Fruit fly (Drosophila melanogaster): ENCODE data around the gene MED17.

Gene MED17

DNA sequence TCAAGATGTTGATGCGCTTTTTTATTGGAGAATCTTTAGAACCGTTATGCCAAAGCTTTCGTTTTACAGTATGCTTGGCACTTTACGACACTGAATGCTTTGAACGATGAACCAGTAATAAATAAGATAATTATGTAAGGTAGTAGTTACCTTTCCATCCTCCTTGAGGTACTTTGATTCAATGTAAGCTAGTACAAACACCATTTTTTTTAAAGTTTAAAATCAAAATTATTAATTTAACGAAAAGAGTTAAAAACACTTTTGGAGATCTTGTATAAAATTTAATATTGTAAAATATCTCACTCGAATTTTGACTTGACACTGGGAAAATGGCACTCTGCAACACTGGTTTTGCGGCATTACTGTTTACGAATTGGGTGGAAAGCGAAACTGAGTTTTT is 3.5 kb upstream of the MED17 start, which contains the start of the genes Arp5 and CG7208 (continued):
- peak; percentile 64; the same call in 1 of the 2 replicates for TF ChIP-seq sna (GFP tag; IDR thresholded peaks at IDR 0.05; ENCODE audit: partially characterized antibody)
- TF ChIP-seq cwo (GFP tag; optimal IDR thresholded peaks at IDR 0.05), result peak; percentile 42
- TF ChIP-seq CG4404 (GFP tag; IDR thresholded peaks at IDR 0.05), result peak; percentile 48; the same call in 1 of the 2 replicates
- peak; percentile 37 for TF ChIP-seq Dp (GFP tag; optimal IDR thresholded peaks at IDR 0.05)
- TF ChIP-seq Nf-YB (GFP tag; optimal IDR thresholded peaks at IDR 0.05), result peak; percentile 52
- TF ChIP-seq Dip2 (GFP tag; IDR thresholded peaks at IDR 0.05), result no peak
- peak; percentile 36 for TF ChIP-seq Dad (GFP tag; optimal IDR thresholded peaks at IDR 0.05)
- TF ChIP-seq CG15601 (tag; optimal IDR thresholded peaks at IDR 0.05), result peak; percentile 67
- no peak for TF ChIP-seq CG43689 (GFP tag; IDR thresholded peaks at IDR 0.05)
- no peak for TF ChIP-seq HLHmδ (GFP tag; optimal IDR thresholded peaks at IDR 0.05)
- no peak for TF ChIP-seq CG1603 (tag; optimal IDR thresholded peaks at IDR 0.05)
- peak; percentile 70 for TF ChIP-seq Dek (tag; optimal IDR thresholded peaks at IDR 0.05)
- 0 out of 3 replicates have a peak, but pooled peaks have one; percentile 36 for TF ChIP-seq CG7357 (GFP tag; IDR thresholded peaks at IDR 0.05)
- no peak for TF ChIP-seq CG6175 (GFP tag; IDR thresholded peaks at IDR 0.05)
- TF ChIP-seq CG31388 (GFP tag; optimal IDR thresholded peaks at IDR 0.05), result peak; percentile 29
- no peak for TF ChIP-seq Opbp (GFP tag; IDR thresholded peaks at IDR 0.05; ENCODE audit: partially characterized antibody)
- no peak for TF ChIP-seq D (optimal IDR thresholded peaks at IDR 0.05)
- TF ChIP-seq D (GFP tag; optimal IDR thresholded peaks at IDR 0.05), result no peak
- TF ChIP-seq B-H1 (GFP tag; IDR thresholded peaks at IDR 0.05), result peak; percentile 29; the same call in 1 of the 3 replicates
- peak; percentile 81 for TF ChIP-seq CG3847 (GFP tag; IDR thresholded peaks at IDR 0.05)
- TF ChIP-seq wor (GFP tag; IDR thresholded peaks at IDR 0.05), result 0 out of 2 replicates have a peak, but pooled peaks have one; percentile 13
- TF ChIP-seq ase (GFP tag; IDR thresholded peaks at IDR 0.05), result peak; percentile 8; the same call in 1 of the 3 replicates
- peak; percentile 36; the same call in 1 of the 2 replicates for TF ChIP-seq Ada2b (GFP tag; IDR thresholded peaks at IDR 0.05)
- peak; percentile 48 for TF ChIP-seq pum (GFP tag; optimal IDR thresholded peaks at IDR 0.05)
- TF ChIP-seq MESR4 (GFP tag; optimal IDR thresholded peaks at IDR 0.05), result peak; percentile 37
- no peak for TF ChIP-seq sim (GFP tag; IDR thresholded peaks at IDR 0.05)
- TF ChIP-seq dan (GFP tag; IDR thresholded peaks at IDR 0.05), result no peak
- no peak for TF ChIP-seq org-1 (GFP tag; optimal IDR thresholded peaks at IDR 0.05)
- TF ChIP-seq CG12071 (GFP tag; optimal IDR thresholded peaks at IDR 0.05), result no peak
- TF ChIP-seq CG13123 (GFP tag; optimal IDR thresholded peaks at IDR 0.05), result peak; percentile 69
- TF ChIP-seq repo (GFP tag; optimal IDR thresholded peaks at IDR 0.05), result no peak
- peak; percentile 17 for TF ChIP-seq Antp (GFP tag; optimal IDR thresholded peaks at IDR 0.05)
- TF ChIP-seq PHDP (tag; optimal IDR thresholded peaks at IDR 0.05), result peak; percentile 76
- peak; percentile 7 for TF ChIP-seq CG12219 (GFP tag; optimal IDR thresholded peaks at IDR 0.05)
- TF ChIP-seq Hand (GFP tag; optimal IDR thresholded peaks at IDR 0.05), result no peak
- peak; percentile 71 for TF ChIP-seq CG18262 (tag; optimal IDR thresholded peaks at IDR 0.05)
- TF ChIP-seq exex (tag; optimal IDR thresholded peaks at IDR 0.05), result no peak
- TF ChIP-seq CG7556 (GFP tag; optimal IDR thresholded peaks at IDR 0.05), result peak; percentile 60
- peak in 1 of 3 experiments; percentile 51 for TF ChIP-seq lola (GFP tag; optimal IDR thresholded peaks at IDR 0.05)
- peak; percentile 49 for TF ChIP-seq jumu (GFP tag; optimal IDR thresholded peaks at IDR 0.05)
- peak; percentile 70 for TF ChIP-seq CG13624 (GFP tag; optimal IDR thresholded peaks at IDR 0.05)
- peak; percentile 60 for TF ChIP-seq CG10654 (GFP tag; optimal IDR thresholded peaks at IDR 0.05)
- no peak for TF ChIP-seq Deaf1 (tag; optimal IDR thresholded peaks at IDR 0.05)
- no peak for TF ChIP-seq CG31365 (tag; optimal IDR thresholded peaks at IDR 0.05)
- peak; percentile 4 for TF ChIP-seq CG15696 (tag; optimal IDR thresholded peaks at IDR 0.05)
- TF ChIP-seq CG11695 (GFP tag; IDR thresholded peaks at IDR 0.05), result peak; percentile 49; the same call in 1 of the 3 replicates
- no peak for TF ChIP-seq CG10274 (GFP tag; optimal IDR thresholded peaks at IDR 0.05)
- peak; percentile 73 for TF ChIP-seq Sry-β (GFP tag; optimal IDR thresholded peaks at IDR 0.05)
- peak; percentile 57 for TF ChIP-seq vvl (GFP tag; IDR thresholded peaks at IDR 0.05)
- 0 out of 3 replicates have a peak, but pooled peaks have one; percentile 22 for TF ChIP-seq CG2889 (GFP tag; IDR thresholded peaks at IDR 0.05)
- TF ChIP-seq ranshi (GFP tag; IDR thresholded peaks at IDR 0.05), result peak; percentile 57
